Fruit fly (Drosophila melanogaster): ENCODE data around the gene CG14818.

The CG14818 gene

dm6 chrX:1880139-1880556, 574 bp upstream of the CG14818 start, which contains the start of gene Coa8:
Coa8 (plus strand) TSS chrX:1880282.
- peak in 1 of 2 experiments; percentile 50 for TF ChIP-seq foxo (GFP tag; optimal IDR thresholded peaks at IDR 0.05)
- peak; percentile 53 for TF ChIP-seq HLH106 (tag; optimal IDR thresholded peaks at IDR 0.05)
- TF ChIP-seq Rel (GFP tag; optimal IDR thresholded peaks at IDR 0.05) = no peak
- TF ChIP-seq Rel (tag; optimal IDR thresholded peaks at IDR 0.05) = no peak
- TF ChIP-seq tai (GFP tag; optimal IDR thresholded peaks at IDR 0.05) = no peak
- TF ChIP-seq sv (GFP tag; optimal IDR thresholded peaks at IDR 0.05) = no peak
- TF ChIP-seq brk (GFP tag; optimal IDR thresholded peaks at IDR 0.05) = no peak
- TF ChIP-seq woc (GFP tag; optimal IDR thresholded peaks at IDR 0.05) = peak; percentile 17
- no peak for TF ChIP-seq sage (GFP tag; optimal IDR thresholded peaks at IDR 0.05)
- TF ChIP-seq rgr (GFP tag; optimal IDR thresholded peaks at IDR 0.05) = peak; percentile 41
- TF ChIP-seq Vsx2 (GFP tag; optimal IDR thresholded peaks at IDR 0.05; ENCODE audit: partially characterized antibody) = no peak
- no peak for TF ChIP-seq Jra (GFP tag; optimal IDR thresholded peaks at IDR 0.05)
- no peak for TF ChIP-seq N (GFP tag; optimal IDR thresholded peaks at IDR 0.05)
- TF ChIP-seq dl (GFP tag; optimal IDR thresholded peaks at IDR 0.05; ENCODE audit: insufficient read depth in 1 of 2, partially characterized antibody in 2 of 2) = no peak
- TF ChIP-seq pan (optimal IDR thresholded peaks at IDR 0.05) = no peak
- TF ChIP-seq CrebA (GFP tag; optimal IDR thresholded peaks at IDR 0.05; ENCODE audit: borderline replicate concordance) = no peak
- TF ChIP-seq Dif (GFP tag; optimal IDR thresholded peaks at IDR 0.05; ENCODE audit: partially characterized antibody) = no peak
- TF ChIP-seq Hnf4 (GFP tag; optimal IDR thresholded peaks at IDR 0.05) = no peak
- no peak for TF ChIP-seq OdsH (GFP tag; optimal IDR thresholded peaks at IDR 0.05)
- no peak for TF ChIP-seq GATAd (GFP tag; optimal IDR thresholded peaks at IDR 0.05)
- TF ChIP-seq br (GFP tag; optimal IDR thresholded peaks at IDR 0.05) = peak; percentile 34
- no peak for TF ChIP-seq dsf (GFP tag; optimal IDR thresholded peaks at IDR 0.05; ENCODE audit: borderline replicate concordance)
- TF ChIP-seq h (GFP tag; optimal IDR thresholded peaks at IDR 0.05) = peak; percentile 32
- TF ChIP-seq jim (GFP tag; optimal IDR thresholded peaks at IDR 0.05) = no peak
- no peak for TF ChIP-seq Abd-B (GFP tag; optimal IDR thresholded peaks at IDR 0.05)
- TF ChIP-seq ey (GFP tag; optimal IDR thresholded peaks at IDR 0.05) = peak; percentile 18
- no peak for TF ChIP-seq Hr83 (GFP tag; optimal IDR thresholded peaks at IDR 0.05; ENCODE audit: poor library complexity, severe bottlenecking)
- TF ChIP-seq Hr78 (GFP tag; optimal IDR thresholded peaks at IDR 0.05) = no peak
- peak; percentile 7 for TF ChIP-seq CG9705 (GFP tag; optimal IDR thresholded peaks at IDR 0.05)
- TF ChIP-seq dmrt93B (GFP tag; optimal IDR thresholded peaks at IDR 0.05) = no peak
- peak; percentile 34 for TF ChIP-seq Sp1 (GFP tag; optimal IDR thresholded peaks at IDR 0.05)
- no peak for TF ChIP-seq psq (GFP tag; optimal IDR thresholded peaks at IDR 0.05)
- TF ChIP-seq usp (GFP tag; optimal IDR thresholded peaks at IDR 0.05) = no peak
- TF ChIP-seq fru (GFP tag; optimal IDR thresholded peaks at IDR 0.05) = peak; percentile 51

dm6 chrX:1877107-1877736, 2.4 kb downstream of the CG14818 start, which contains the start of the genes CG14817 and CG14805:
CG14817 (minus strand) TSS chrX:1877270.
CG14805 (plus strand) TSS chrX:1877317.
- TF ChIP-seq N (GFP tag; optimal IDR thresholded peaks at IDR 0.05) (no peak), HLH106 (tag; optimal IDR thresholded peaks at IDR 0.05) (peak; percentile 61), fru (GFP tag; optimal IDR thresholded peaks at IDR 0.05) (no peak), Hr83 (GFP tag; optimal IDR thresholded peaks at IDR 0.05; ENCODE audit: poor library complexity, severe bottlenecking) (peak; percentile 15), rgr (GFP tag; optimal IDR thresholded peaks at IDR 0.05) (peak; percentile 82), CG32264 (GFP tag; optimal IDR thresholded peaks at IDR 0.05) (no peak), Sp1 (GFP tag; optimal IDR thresholded peaks at IDR 0.05) (peak; percentile 82), CG9705 (GFP tag; optimal IDR thresholded peaks at IDR 0.05) (peak; percentile 66), Rel (GFP tag; optimal IDR thresholded peaks at IDR 0.05) (peak; percentile 23), Rel (tag; optimal IDR thresholded peaks at IDR 0.05) (peak; percentile 62), OdsH (GFP tag; optimal IDR thresholded peaks at IDR 0.05) (peak; percentile 55), foxo (GFP tag; optimal IDR thresholded peaks at IDR 0.05) (peak in 1 of 2 experiments; percentile 39), woc (GFP tag; optimal IDR thresholded peaks at IDR 0.05) (no peak)

- no peak for TF ChIP-seq jim (GFP tag; optimal IDR thresholded peaks at IDR 0.05)
- peak; percentile 15 for TF ChIP-seq Sp1 (GFP tag; optimal IDR thresholded peaks at IDR 0.05)
Observed at dm6 chrX:1873515-1874126, 6.0 kb downstream of the CG14818 start, which contains the start of the genes Pgam5 and Vps26. Pgam5 (minus strand) TSS chrX:1873565. Vps26 (plus strand) TSS chrX:1873853.

All from whole organism, wandering third instar larva.